Fruit fly (Drosophila melanogaster) whole organism, embryonic: Measurements from ENCODE around the gene CG31262.

ENCODE experiments used
- Bteb2 ChIP-seq: fragments of 200-800 bp; sonication (Bioruptor generic); optimal IDR thresholded peaks from 2 replicates; lab custom pipeline; 2016; ENCODE audit warnings: missing biosample characterization, missing genetic modification characterization
- CG10209 ChIP-seq: fragments of 200-800 bp; sonication (Bioruptor generic); optimal IDR thresholded peaks from 3 replicates; lab custom pipeline; 2017; ENCODE audit warnings: missing biosample characterization, mild to moderate bottlenecking, missing genetic modification characterization, missing genetic modification reagents
- CG10366 ChIP-seq: fragments of 200-800 bp; sonication (Bioruptor generic); IDR thresholded peaks from 2 replicates; pipeline ENCODE4 v1.3.6; 2022; ENCODE audit warnings: missing biosample characterization, missing genetic modification characterization
- CG11504 ChIP-seq: fragments of 200-800 bp; sonication (Bioruptor generic); optimal IDR thresholded peaks from 3 replicates; lab custom pipeline; 2019; ENCODE audit warnings: missing biosample characterization, mild to moderate bottlenecking, missing genetic modification characterization, moderate library complexity
- CG12299 ChIP-seq: fragments of 200-800 bp; sonication (Bioruptor generic); optimal IDR thresholded peaks from 2 replicates; lab custom pipeline; 2018; ENCODE audit warnings: missing biosample characterization, mild to moderate bottlenecking, missing genetic modification characterization
- CG13424 ChIP-seq: fragments of 200-800 bp; sonication (Bioruptor generic); optimal IDR thresholded peaks from 2 replicates; lab custom pipeline; 2019; ENCODE audit warnings: missing biosample characterization, mild to moderate bottlenecking, missing genetic modification characterization, moderate library complexity
- CG14710 ChIP-seq: fragments of 200-800 bp; sonication (Bioruptor generic); optimal IDR thresholded peaks from 3 replicates; lab custom pipeline; 2019; ENCODE audit warnings: missing biosample characterization, mild to moderate bottlenecking, missing genetic modification characterization, moderate library complexity
- CG16863 ChIP-seq: fragments of 200-800 bp; sonication (Bioruptor generic); optimal IDR thresholded peaks from 3 replicates; lab custom pipeline; 2016; ENCODE audit warnings: missing biosample characterization, missing genetic modification characterization
- CG17568 ChIP-seq: fragments of 200-800 bp; sonication (Bioruptor generic); optimal IDR thresholded peaks from 2 replicates; lab custom pipeline; 2018; ENCODE audit warnings: missing biosample characterization, mild to moderate bottlenecking, missing genetic modification characterization, moderate library complexity
- CG2120 ChIP-seq: fragments of 200-800 bp; sonication (Bioruptor generic); optimal IDR thresholded peaks from 3 replicates; lab custom pipeline; 2016; ENCODE audit warnings: missing biosample characterization, missing genetic modification characterization
- CG2199 ChIP-seq: fragments of 200-800 bp; sonication (Bioruptor generic); IDR thresholded peaks from 3 replicates; pipeline ENCODE4 v1.3.6; 2022; ENCODE audit warnings: missing biosample characterization, missing genetic modification characterization
- CG34376 ChIP-seq: fragments of 200-800 bp; sonication (Bioruptor generic); optimal IDR thresholded peaks from 2 replicates; lab custom pipeline; 2018; ENCODE audit warnings: missing biosample characterization, mild to moderate bottlenecking, missing genetic modification characterization
- CG3838 ChIP-seq: fragments of 200-800 bp; sonication (Bioruptor generic); optimal IDR thresholded peaks from 3 replicates; lab custom pipeline; 2016; ENCODE audit warnings: missing biosample characterization, missing genetic modification characterization
- CG4360 ChIP-seq: fragments of 200-800 bp; sonication (Bioruptor generic); IDR thresholded peaks from 2 replicates; pipeline ENCODE4 v1.3.6; 2022; ENCODE audit warnings: missing biosample characterization, missing genetic modification characterization
- CG6854 ChIP-seq: fragments of 200-800 bp; sonication (Bioruptor generic); optimal IDR thresholded peaks from 3 replicates; lab custom pipeline; 2017; ENCODE audit warnings: missing biosample characterization, mild to moderate bottlenecking, missing genetic modification characterization
- CG9609 ChIP-seq: fragments of 200-800 bp; sonication (Bioruptor generic); optimal IDR thresholded peaks from 3 replicates; lab custom pipeline; 2016; ENCODE audit warnings: missing biosample characterization, missing genetic modification characterization
- Dek ChIP-seq: fragments of 200-800 bp; sonication (Bioruptor generic); optimal IDR thresholded peaks from 3 replicates; lab custom pipeline; 2019; ENCODE audit warnings: missing biosample characterization, mild to moderate bottlenecking, missing genetic modification characterization, moderate library complexity
- Dip2 ChIP-seq: fragments of 200-800 bp; sonication (Bioruptor generic); IDR thresholded peaks from 2 replicates; pipeline ENCODE4 v1.3.6; 2022; ENCODE audit warnings: missing biosample characterization, missing genetic modification characterization
- Doc3 ChIP-seq: fragments of 200-800 bp; sonication (Bioruptor generic); IDR thresholded peaks from 3 replicates; pipeline ENCODE4 v1.3.6; 2022; ENCODE audit warnings: missing biosample characterization, missing genetic modification characterization; ENCODE audit not compliant: partially characterized antibody
- Drgx ChIP-seq: fragments of 200-800 bp; sonication (Bioruptor generic); IDR thresholded peaks from 2 replicates; pipeline ENCODE4 v1.3.6; 2022; ENCODE audit warnings: missing biosample characterization, missing genetic modification characterization
- Elba2 ChIP-seq: fragments of 200-800 bp; sonication (Bioruptor generic); optimal IDR thresholded peaks from 3 replicates; lab custom pipeline; 2016; ENCODE audit warnings: missing biosample characterization, missing genetic modification characterization
- Ets97D ChIP-seq: fragments of 200-800 bp; sonication (Bioruptor generic); optimal IDR thresholded peaks from 3 replicates; lab custom pipeline; 2016; ENCODE audit warnings: missing biosample characterization, missing genetic modification characterization
- Jarid2 ChIP-seq: fragments of 200-800 bp; sonication (Bioruptor generic); optimal IDR thresholded peaks from 3 replicates; lab custom pipeline; 2017; ENCODE audit warnings: mild to moderate bottlenecking, missing biosample characterization, missing genetic modification reagents, missing genetic modification characterization
- MBD-R2 ChIP-seq: fragments of 200-800 bp; sonication (Bioruptor generic); IDR thresholded peaks from 2 replicates; pipeline ENCODE4 v1.3.6; 2022; ENCODE audit warnings: missing biosample characterization, missing genetic modification characterization
- Meics ChIP-seq: fragments of 200-800 bp; sonication (Bioruptor generic); optimal IDR thresholded peaks from 2 replicates; lab custom pipeline; 2017; ENCODE audit warnings: missing biosample characterization, mild to moderate bottlenecking, missing genetic modification characterization
- NC2β ChIP-seq: fragments of 200-800 bp; sonication (Bioruptor generic); optimal IDR thresholded peaks from 2 replicates; lab custom pipeline; 2016; ENCODE audit warnings: missing biosample characterization, missing genetic modification characterization
- NfI ChIP-seq: fragments of 200-800 bp; sonication (Bioruptor generic); optimal IDR thresholded peaks from 3 replicates; lab custom pipeline; 2018; ENCODE audit warnings: missing biosample characterization, mild to moderate bottlenecking, missing genetic modification characterization, moderate library complexity
- Poxn ChIP-seq: fragments of 200-800 bp; sonication (Bioruptor generic); IDR thresholded peaks from 2 replicates; pipeline ENCODE4 v1.3.6; 2022; ENCODE audit warnings: missing biosample characterization, missing genetic modification characterization
- Ptx1 ChIP-seq: fragments of 200-800 bp; sonication (Bioruptor generic); IDR thresholded peaks from 2 replicates; pipeline ENCODE4 v1.3.6; 2022; ENCODE audit warnings: missing biosample characterization, missing genetic modification characterization
- Ravus ChIP-seq: fragments of 200-800 bp; sonication (Bioruptor generic); IDR thresholded peaks from 2 replicates; pipeline ENCODE4 v1.3.6; 2022; ENCODE audit warnings: missing biosample characterization, missing genetic modification characterization
- Side ChIP-seq: fragments of 200-800 bp; sonication (Bioruptor generic); optimal IDR thresholded peaks from 2 replicates; lab custom pipeline; 2016; ENCODE audit warnings: missing biosample characterization, missing genetic modification characterization
- Sox102F ChIP-seq: fragments of 200-800 bp; sonication (Bioruptor generic); optimal IDR thresholded peaks from 2 replicates; lab custom pipeline; 2018; ENCODE audit warnings: missing biosample characterization, mild to moderate bottlenecking, missing genetic modification characterization, moderate library complexity
- bowl ChIP-seq: fragments of 200-800 bp; sonication (Bioruptor generic); IDR thresholded peaks from 2 replicates; pipeline ENCODE4 v1.3.6; 2022; ENCODE audit warnings: missing biosample characterization, missing genetic modification characterization
- chif ChIP-seq, 2 experiments: fragments of 200-800 bp; sonication (Bioruptor generic); optimal IDR thresholded peaks; 3 replicates each; lab custom pipeline; 2016; ENCODE audit warnings: missing biosample characterization in 2 of 2, missing genetic modification characterization in 2 of 2
- ci ChIP-seq: fragments of 200-800 bp; sonication (Bioruptor generic); IDR thresholded peaks from 3 replicates; pipeline ENCODE4 v1.3.6; 2022; ENCODE audit warnings: missing biosample characterization, missing genetic modification characterization
- cwo ChIP-seq: fragments of 200-800 bp; sonication (Bioruptor generic); optimal IDR thresholded peaks from 3 replicates; lab custom pipeline; 2017; ENCODE audit warnings: missing biosample characterization, missing genetic modification characterization, mild to moderate bottlenecking, moderate library complexity, missing genetic modification reagents
- dpn ChIP-seq, 2 experiments: fragments of 200-800 bp; sonication (Bioruptor generic); optimal IDR thresholded peaks; 3 replicates each; lab custom pipeline; 2016; ENCODE audit warnings: missing biosample characterization in 2 of 2, missing genetic modification characterization in 2 of 2
- esg ChIP-seq: fragments of 200-800 bp; sonication (Bioruptor generic); conservative IDR thresholded peaks from 2 replicates; pipeline ENCODE4 v1.3.6; 2022; ENCODE audit warnings: missing biosample characterization, missing genetic modification characterization
- fd96Cb ChIP-seq: fragments of 200-800 bp; sonication (Bioruptor generic); optimal IDR thresholded peaks from 2 replicates; lab custom pipeline; 2018; ENCODE audit warnings: missing biosample characterization, mild to moderate bottlenecking, missing genetic modification characterization, moderate library complexity
- gem ChIP-seq: fragments of 200-800 bp; sonication (Bioruptor generic); optimal IDR thresholded peaks from 2 replicates; lab custom pipeline; 2019; ENCODE audit warnings: missing biosample characterization, mild to moderate bottlenecking, missing genetic modification characterization, moderate library complexity
- grn ChIP-seq: fragments of 200-800 bp; sonication (Bioruptor generic); optimal IDR thresholded peaks from 3 replicates; lab custom pipeline; 2017; ENCODE audit warnings: missing biosample characterization, missing genetic modification characterization
- klu ChIP-seq: fragments of 200-800 bp; sonication (Bioruptor generic); IDR thresholded peaks from 2 replicates; pipeline ENCODE4 v1.3.6; 2022; ENCODE audit warnings: missing biosample characterization, missing genetic modification characterization
- lilli ChIP-seq: fragments of 200-800 bp; sonication (Bioruptor generic); optimal IDR thresholded peaks from 3 replicates; lab custom pipeline; 2016; ENCODE audit warnings: missing biosample characterization, missing genetic modification characterization
- prd ChIP-seq, 3 experiments: fragments of >200 bp in 2 of 3; fragments of 200-800 bp in 1 of 3; sonication (Bioruptor generic) in 1 of 3; optimal IDR thresholded peaks in 2 of 3; IDR thresholded peaks in 1 of 3; 2 replicates in 2 of 3; 3 replicates in 1 of 3; pipeline versions ENCODE4 v1.3.6 to Lab custom; 2017 to 2022; ENCODE audit warnings: missing biosample characterization in 1 of 3, missing genetic modification characterization in 1 of 3
- run ChIP-seq: fragments of 200-800 bp; sonication (Bioruptor generic); optimal IDR thresholded peaks from 3 replicates; lab custom pipeline; 2018; ENCODE audit warnings: missing biosample characterization, mild to moderate bottlenecking, missing genetic modification characterization
- sens ChIP-seq: fragments of 200-800 bp; sonication (Bioruptor generic); peaks from one replicate; lab custom pipeline; 2016; ENCODE audit warnings: missing biosample characterization, missing genetic modification characterization
- ssp ChIP-seq: fragments of 200-800 bp; sonication (Bioruptor generic); IDR thresholded peaks from 2 replicates; pipeline ENCODE4 v1.3.6; 2022; ENCODE audit warnings: missing biosample characterization, missing genetic modification characterization
- z ChIP-seq: fragments of 200-800 bp; sonication (Bioruptor generic); IDR thresholded peaks from 3 replicates; pipeline ENCODE4 v1.3.6; 2022; ENCODE audit warnings: missing biosample characterization, missing genetic modification characterization
- zfh1 ChIP-seq: fragments of 200-800 bp; sonication (Bioruptor generic); IDR thresholded peaks from 3 replicates; pipeline ENCODE4 v1.3.6; 2022; ENCODE audit warnings: missing biosample characterization, missing genetic modification characterization

CG31262 gene

DNA sequence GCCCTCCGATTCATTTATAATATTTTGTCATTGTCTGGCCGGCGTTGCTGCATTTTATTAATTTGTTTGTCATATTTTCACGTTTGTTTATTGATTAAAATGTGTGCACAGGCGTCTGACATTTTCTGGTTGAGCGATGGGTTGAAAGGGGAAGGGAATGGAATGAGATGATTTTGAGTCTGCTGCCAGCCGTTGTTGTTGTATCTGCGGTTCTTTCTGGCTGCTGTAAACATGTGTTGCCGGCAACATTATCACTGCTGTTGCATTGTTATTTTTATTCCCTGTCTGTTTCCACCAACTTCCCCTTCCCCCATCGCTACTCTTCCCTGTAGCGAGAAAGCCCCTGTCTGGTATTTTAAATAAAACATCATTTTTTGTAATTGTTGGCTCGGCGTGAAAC is 26.4 kb upstream of the CG31262 start:
- TF ChIP-seq CG4360 (GFP tag; lab: Robert Waterston, UW) (peak; percentile 75), sens (GFP tag; lab: Kevin White, UChicago) (peak; percentile 11), CG10366 (GFP tag; lab: Robert Waterston, UW) (no peak), esg (GFP tag; lab: Robert Waterston, UW) (no peak), CG11504 (tag; lab: Kevin White, UChicago) (peak; percentile 95)

DNA sequence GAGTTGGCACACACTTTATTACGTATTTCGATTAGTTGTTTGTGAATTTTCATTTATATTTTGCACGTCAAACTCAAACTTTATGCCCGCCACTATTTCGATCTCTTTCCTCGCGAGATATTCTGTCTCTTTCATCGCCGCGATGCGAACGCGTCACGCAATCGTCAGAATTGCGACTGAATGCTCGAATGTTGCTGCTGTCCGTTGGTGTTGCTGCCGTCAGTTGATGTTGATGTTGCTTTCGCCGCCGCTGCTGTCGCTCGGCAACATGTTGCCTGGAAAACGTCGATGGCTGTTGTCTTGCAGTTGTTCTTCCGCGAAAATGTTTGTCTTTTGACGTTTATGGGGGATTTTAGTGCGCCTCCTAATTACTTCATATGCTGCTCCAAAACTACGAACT is 24.8 kb upstream of the CG31262 start:
- TF ChIP-seq Meics (GFP tag; lab: Kevin White, UChicago) = no peak
- no peak for TF ChIP-seq Elba2
- no peak for TF ChIP-seq Bteb2 (GFP tag; lab: Kevin White, UChicago)
- no peak for TF ChIP-seq ci (GFP tag; lab: Robert Waterston, UW)
- no peak for TF ChIP-seq Dek (tag; lab: Kevin White, UChicago)
- no peak for TF ChIP-seq Doc3 (GFP tag; lab: Robert Waterston, UW)
- peak; percentile 19 for TF ChIP-seq Jarid2 (GFP tag; lab: Kevin White, UChicago)
- TF ChIP-seq Poxn (GFP tag; lab: Robert Waterston, UW) = no peak
- no peak for TF ChIP-seq CG9609
- no peak for TF ChIP-seq Drgx (GFP tag; lab: Robert Waterston, UW)
- TF ChIP-seq Ravus = no peak
- TF ChIP-seq CG2199 (GFP tag; lab: Robert Waterston, UW) = 0 out of 3 replicates have a peak, but pooled peaks have one; percentile 20
- TF ChIP-seq CG17568 = no peak
- no peak for TF ChIP-seq CG3838 (GFP tag; lab: Kevin White, UChicago)
- TF ChIP-seq CG11504 (tag; lab: Kevin White, UChicago) = peak; percentile 99
- no peak for TF ChIP-seq chif (GFP tag; optimal IDR thresholded peaks at IDR 0.05; lab: Kevin White, UChicago)
- no peak for TF ChIP-seq CG12299
- no peak for TF ChIP-seq CG6854 (GFP tag; lab: Kevin White, UChicago)
- TF ChIP-seq prd (optimal IDR thresholded peaks at IDR 0.05; lab: Kevin White, UChicago) = no peak
- no peak for TF ChIP-seq prd (GFP tag; IDR thresholded peaks at IDR 0.05; lab: Robert Waterston, UW)
- TF ChIP-seq ssp (GFP tag; lab: Robert Waterston, UW) = no peak
- no peak for TF ChIP-seq grn
- TF ChIP-seq dpn (GFP tag; optimal IDR thresholded peaks at IDR 0.05; lab: Kevin White, UChicago) = no peak
- TF ChIP-seq, all 482 proteins: peak for 3

DNA sequence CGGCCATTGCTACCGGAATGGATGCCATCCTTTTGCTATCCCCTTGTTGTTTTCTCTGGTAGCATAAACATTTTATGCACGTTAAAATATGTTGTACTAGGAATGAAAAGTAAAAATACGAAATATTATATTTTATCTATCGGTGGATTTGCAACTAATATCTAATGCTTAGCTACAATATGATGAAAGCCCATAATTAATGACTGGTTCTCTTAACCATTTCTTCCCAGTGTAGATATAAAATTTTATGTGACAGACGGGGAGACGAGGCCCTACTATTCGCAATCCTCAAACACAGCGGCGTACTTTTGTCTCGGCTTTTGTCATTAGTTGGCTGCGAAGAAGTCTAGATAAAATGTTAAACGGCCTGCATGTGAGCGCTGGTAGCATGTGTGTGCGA is 14.1 kb upstream of the CG31262 start:
- TF ChIP-seq fd96Cb (no peak), CG17568 (no peak), klu (GFP tag; lab: Robert Waterston, UW) (no peak), CG34376 (GFP tag; lab: Kevin White, UChicago) (no peak), cwo (GFP tag; lab: Kevin White, UChicago) (peak; percentile 43), NC2β (no peak), NfI (GFP tag; lab: Kevin White, UChicago) (no peak), Dip2 (no peak), CG2120 (peak; percentile 50), lilli (GFP tag; lab: Kevin White, UChicago) (peak; percentile 16), CG13424 (tag; lab: Kevin White, UChicago) (peak; percentile 16), z (GFP tag; lab: Robert Waterston, UW) (no peak), bowl (GFP tag; lab: Robert Waterston, UW) (no peak), CG14710 (tag; lab: Kevin White, UChicago) (no peak), gem (tag; lab: Kevin White, UChicago) (peak; percentile 40), Side (GFP tag; lab: Kevin White, UChicago) (no peak), zfh1 (GFP tag; lab: Robert Waterston, UW) (no peak), CG16863 (GFP tag; lab: Kevin White, UChicago) (no peak), Poxn (GFP tag; lab: Robert Waterston, UW) (no peak), MBD-R2 (GFP tag; lab: Robert Waterston, UW) (no peak), CG10209 (GFP tag; lab: Kevin White, UChicago) (peak; percentile 12), run (tag; lab: Kevin White, UChicago) (no peak), Ptx1 (GFP tag; lab: Robert Waterston, UW) (0 out of 2 replicates have a peak, but pooled peaks have one; percentile 5), Sox102F (peak; percentile 35), Ets97D (GFP tag; lab: Kevin White, UChicago) (no peak), CG11504 (tag; lab: Kevin White, UChicago) (peak; percentile 47)
